Worm (Caenorhabditis elegans): Measurements from ENCODE around the gene F59D12.2.

Gene F59D12.2

ce11 chrX:15707366-15707892 lies 31.9 kb upstream of the F59D12.2 start:
- peak; percentile 44 for TF ChIP-seq pes-1 (GFP tag; IDR thresholded peaks at IDR 0.05)
- TF ChIP-seq hnd-1 (tag; optimal IDR thresholded peaks at IDR 0.05), result no peak
- TF ChIP-seq tra-4 (tag; optimal IDR thresholded peaks at IDR 0.05), result no peak
- peak; percentile 83 for TF ChIP-seq F13C5.2 (tag; optimal IDR thresholded peaks at IDR 0.05)
- TF ChIP-seq sea-1 (GFP tag; conservative IDR thresholded peaks at IDR 0.05), result 0 out of 2 replicates have a peak, but pooled peaks have one; percentile 44
- TF ChIP-seq ceh-36 (tag; optimal IDR thresholded peaks at IDR 0.05), result no peak
- TF ChIP-seq aly-1 (tag; optimal IDR thresholded peaks at IDR 0.05), result peak; percentile 49
- TF ChIP-seq hmbx-1 (tag; optimal IDR thresholded peaks at IDR 0.05), result no peak
- no peak for TF ChIP-seq scrt-1 (GFP tag; IDR thresholded peaks at IDR 0.05)
- no peak for TF ChIP-seq B0310.2 (tag; optimal IDR thresholded peaks at IDR 0.05)
- no peak for TF ChIP-seq ama-1 (optimal IDR thresholded peaks at IDR 0.05)
- TF ChIP-seq tbx-37 (GFP tag; conservative IDR thresholded peaks at IDR 0.05), result no peak
- TF ChIP-seq hmg-4 (GFP tag; optimal IDR thresholded peaks at IDR 0.05), result peak; percentile 87
- TF ChIP-seq ets-7 (tag; optimal IDR thresholded peaks at IDR 0.05), result peak; percentile 43
- peak; percentile 15; the same call in 1 of the 2 replicates for TF ChIP-seq flt-1 (GFP tag; IDR thresholded peaks at IDR 0.05)
- no peak; the same call in 1 of the 2 replicates for TF ChIP-seq tbx-11 (GFP tag; IDR thresholded peaks at IDR 0.05)
- no peak for TF ChIP-seq ceh-13 (GFP tag; optimal IDR thresholded peaks at IDR 0.05)

DNA sequence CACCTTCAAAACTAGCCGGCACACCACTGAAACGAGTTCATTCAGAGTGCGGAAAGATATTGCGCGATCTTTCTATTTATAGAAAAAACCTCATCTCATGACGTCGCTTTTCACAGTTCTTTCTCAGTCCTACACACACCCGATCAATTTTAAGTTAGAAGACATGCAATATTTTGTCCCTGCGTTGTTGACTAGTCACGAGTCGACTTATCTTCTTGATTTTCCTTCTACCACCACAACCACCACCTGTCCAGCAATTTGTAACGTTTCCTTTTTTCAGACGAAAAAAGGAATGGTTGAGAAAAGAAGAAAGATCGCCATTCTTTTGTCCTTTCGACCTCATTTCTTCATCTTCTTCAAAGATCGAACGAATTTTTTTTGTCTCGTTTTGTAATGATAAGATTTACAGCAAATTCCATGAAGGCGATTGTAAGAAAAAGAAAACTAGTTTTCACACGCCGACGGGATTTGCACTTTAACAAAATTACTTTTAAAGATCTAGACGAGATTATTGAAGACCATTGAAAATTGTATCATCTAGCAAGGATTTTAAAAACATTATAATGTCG lies 30.7 kb upstream of the F59D12.2 start:
- TF ChIP-seq F13C5.2 (tag; optimal IDR thresholded peaks at IDR 0.05), result no peak
- TF ChIP-seq pes-1 (GFP tag; IDR thresholded peaks at IDR 0.05), result no peak
- TF ChIP-seq scrt-1 (GFP tag; IDR thresholded peaks at IDR 0.05), result no peak
- TF ChIP-seq hmbx-1 (tag; optimal IDR thresholded peaks at IDR 0.05), result no peak
- TF ChIP-seq flt-1 (GFP tag; IDR thresholded peaks at IDR 0.05), result no peak
- no peak for TF ChIP-seq aly-1 (tag; optimal IDR thresholded peaks at IDR 0.05)
- TF ChIP-seq tra-4 (tag; optimal IDR thresholded peaks at IDR 0.05), result no peak
- no peak for TF ChIP-seq tbx-37 (GFP tag; conservative IDR thresholded peaks at IDR 0.05)
- no peak for TF ChIP-seq tbx-11 (GFP tag; IDR thresholded peaks at IDR 0.05)

ce11 chrX:15704579-15705110 lies 29.1 kb upstream of the F59D12.2 start:
- TF ChIP-seq B0310.2 (tag; optimal IDR thresholded peaks at IDR 0.05) (no peak), ets-7 (tag; optimal IDR thresholded peaks at IDR 0.05) (no peak), ceh-13 (GFP tag; optimal IDR thresholded peaks at IDR 0.05) (no peak), F13C5.2 (tag; optimal IDR thresholded peaks at IDR 0.05) (no peak), hmg-4 (GFP tag; optimal IDR thresholded peaks at IDR 0.05) (no peak), flt-1 (GFP tag; IDR thresholded peaks at IDR 0.05) (no peak), tra-4 (tag; optimal IDR thresholded peaks at IDR 0.05) (no peak), pes-1 (GFP tag; IDR thresholded peaks at IDR 0.05) (no peak), tbx-11 (GFP tag; IDR thresholded peaks at IDR 0.05) (no peak), tbx-37 (GFP tag; conservative IDR thresholded peaks at IDR 0.05) (no peak), ama-1 (optimal IDR thresholded peaks at IDR 0.05) (no peak), sea-1 (GFP tag; conservative IDR thresholded peaks at IDR 0.05) (no peak), hmbx-1 (tag; optimal IDR thresholded peaks at IDR 0.05) (no peak), scrt-1 (GFP tag; IDR thresholded peaks at IDR 0.05) (no peak), hnd-1 (tag; optimal IDR thresholded peaks at IDR 0.05) (no peak), aly-1 (tag; optimal IDR thresholded peaks at IDR 0.05) (no peak), ceh-36 (tag; optimal IDR thresholded peaks at IDR 0.05) (no peak)

ce11 chrX:15700220-15700619 lies 24.7 kb upstream of the F59D12.2 start:
- no peak for TF ChIP-seq scrt-1 (GFP tag; IDR thresholded peaks at IDR 0.05)
- no peak for TF ChIP-seq flt-1 (GFP tag; IDR thresholded peaks at IDR 0.05)
- TF ChIP-seq pes-1 (GFP tag; IDR thresholded peaks at IDR 0.05), result no peak
- no peak for TF ChIP-seq tbx-11 (GFP tag; IDR thresholded peaks at IDR 0.05)
- no peak for TF ChIP-seq B0310.2 (tag; optimal IDR thresholded peaks at IDR 0.05)
- no peak for TF ChIP-seq F13C5.2 (tag; optimal IDR thresholded peaks at IDR 0.05)
- no peak for TF ChIP-seq tra-4 (tag; optimal IDR thresholded peaks at IDR 0.05)
- no peak for TF ChIP-seq sea-1 (GFP tag; conservative IDR thresholded peaks at IDR 0.05)
- TF ChIP-seq ceh-13 (GFP tag; optimal IDR thresholded peaks at IDR 0.05), result no peak
- TF ChIP-seq tbx-37 (GFP tag; conservative IDR thresholded peaks at IDR 0.05), result no peak
- no peak for TF ChIP-seq ama-1 (optimal IDR thresholded peaks at IDR 0.05)
- TF ChIP-seq ceh-36 (tag; optimal IDR thresholded peaks at IDR 0.05), result no peak
- no peak for TF ChIP-seq ets-7 (tag; optimal IDR thresholded peaks at IDR 0.05)
- no peak for TF ChIP-seq hmg-4 (GFP tag; optimal IDR thresholded peaks at IDR 0.05)
- no peak for TF ChIP-seq hnd-1 (tag; optimal IDR thresholded peaks at IDR 0.05)
- no peak for TF ChIP-seq aly-1 (tag; optimal IDR thresholded peaks at IDR 0.05)

DNA sequence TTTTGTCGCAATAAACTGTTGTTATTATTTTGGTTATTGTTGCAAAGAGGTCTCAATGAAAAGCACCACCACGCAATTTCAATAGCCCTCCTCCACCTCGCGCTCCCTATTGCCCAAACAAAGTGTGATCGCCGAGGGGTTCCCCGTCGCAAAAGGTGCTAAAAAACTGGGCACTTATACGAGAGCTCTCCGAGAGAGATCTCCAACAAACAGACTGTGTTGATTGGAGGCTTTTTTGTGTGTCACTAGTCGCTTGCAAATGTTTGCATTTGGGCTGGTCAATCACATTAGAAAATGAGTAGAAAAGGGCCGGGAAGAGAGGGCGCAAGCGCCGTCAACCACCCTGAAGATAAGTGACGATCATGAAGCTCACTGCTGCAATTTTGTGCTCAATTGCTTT lies 20.9 kb upstream of the F59D12.2 start, which contains the start of gene ZK662.2:
Gene ZK662.2 (plus strand): TSS at position 301 of the 400 bp plus-strand sequence.
- TF ChIP-seq hmbx-1 (tag; optimal IDR thresholded peaks at IDR 0.05) (no peak), tra-4 (tag; optimal IDR thresholded peaks at IDR 0.05) (no peak), B0310.2 (tag; optimal IDR thresholded peaks at IDR 0.05) (no peak), F13C5.2 (tag; optimal IDR thresholded peaks at IDR 0.05) (no peak), ceh-36 (tag; optimal IDR thresholded peaks at IDR 0.05) (no peak), tbx-37 (GFP tag; conservative IDR thresholded peaks at IDR 0.05) (no peak), pes-1 (GFP tag; IDR thresholded peaks at IDR 0.05) (no peak), hmg-4 (GFP tag; optimal IDR thresholded peaks at IDR 0.05) (no peak), hnd-1 (tag; optimal IDR thresholded peaks at IDR 0.05) (no peak)

- TF ChIP-seq tbx-37 (GFP tag; conservative IDR thresholded peaks at IDR 0.05) (no peak), F13C5.2 (tag; optimal IDR thresholded peaks at IDR 0.05) (no peak), hnd-1 (tag; optimal IDR thresholded peaks at IDR 0.05) (no peak), sea-1 (GFP tag; conservative IDR thresholded peaks at IDR 0.05) (no peak), ets-7 (tag; optimal IDR thresholded peaks at IDR 0.05) (no peak), ceh-36 (tag; optimal IDR thresholded peaks at IDR 0.05) (no peak), B0310.2 (tag; optimal IDR thresholded peaks at IDR 0.05) (no peak), scrt-1 (GFP tag; IDR thresholded peaks at IDR 0.05) (no peak)
Measured at ce11 chrX:15693466-15693865, 17.9 kb upstream of the F59D12.2 start.

ce11 chrX:15689244-15689643 lies 13.7 kb upstream of the F59D12.2 start, which contains the start of gene C03H12.1:
TSS of gene C03H12.1 (plus strand) at chrX:15689449.
- no peak for TF ChIP-seq F13C5.2 (tag; optimal IDR thresholded peaks at IDR 0.05)
- TF ChIP-seq tbx-11 (GFP tag; IDR thresholded peaks at IDR 0.05), result no peak
- no peak for TF ChIP-seq aly-1 (tag; optimal IDR thresholded peaks at IDR 0.05)
- no peak for TF ChIP-seq ceh-36 (tag; optimal IDR thresholded peaks at IDR 0.05)
- no peak for TF ChIP-seq flt-1 (GFP tag; IDR thresholded peaks at IDR 0.05)
- no peak for TF ChIP-seq hnd-1 (tag; optimal IDR thresholded peaks at IDR 0.05)
- TF ChIP-seq pes-1 (GFP tag; IDR thresholded peaks at IDR 0.05), result no peak
- TF ChIP-seq sea-1 (GFP tag; conservative IDR thresholded peaks at IDR 0.05), result no peak
- TF ChIP-seq ama-1 (optimal IDR thresholded peaks at IDR 0.05), result no peak
- TF ChIP-seq hmbx-1 (tag; optimal IDR thresholded peaks at IDR 0.05), result no peak

All from whole organism, early embryonic.